Fruit fly (Drosophila melanogaster): ENCODE measurements around the gene p.

p gene

DNA sequence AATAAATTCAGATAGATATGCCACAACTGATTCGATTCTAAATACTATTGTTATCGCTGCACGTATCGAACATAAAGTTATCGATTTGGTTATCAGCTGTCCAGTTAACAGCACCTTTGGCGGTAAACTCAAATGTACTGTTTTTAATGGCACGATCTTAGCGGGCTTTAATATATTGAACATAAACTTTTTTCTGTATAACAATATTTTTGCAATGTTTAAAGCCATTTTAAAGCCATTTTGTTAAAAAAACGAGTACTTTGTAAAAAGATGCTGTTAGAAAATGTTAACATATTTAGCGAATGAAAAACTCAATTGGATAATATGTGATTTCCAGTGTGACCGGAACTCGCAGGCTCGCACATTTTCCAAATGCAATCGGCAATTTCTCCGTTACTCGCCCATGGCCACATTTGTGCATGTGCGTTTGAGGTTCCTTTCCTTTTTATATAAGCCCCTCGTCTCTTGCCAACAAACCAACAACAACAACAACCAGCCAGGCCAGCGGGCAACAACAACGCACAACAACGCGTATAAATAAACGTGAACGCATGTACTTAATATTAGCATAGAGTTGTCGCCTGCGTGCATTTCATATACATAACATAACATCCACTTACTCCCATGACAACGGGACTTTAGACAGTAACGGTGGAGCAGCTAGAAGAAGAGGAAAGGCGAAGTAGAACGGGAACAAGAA lies 45.5 kb upstream of the p start, which contains the start of gene TMEM216 (continued):
- TF ChIP-seq sens (GFP tag) (peak; percentile 76), CG34224 (GFP tag; IDR thresholded peaks at IDR 0.05; ENCODE audit: partially characterized antibody) (peak; percentile 60; the same call in 1 of the 3 replicates), Doc2 (GFP tag; IDR thresholded peaks at IDR 0.05) (no peak), Tbp (GFP tag; optimal IDR thresholded peaks at IDR 0.05) (no peak), zen (tag; optimal IDR thresholded peaks at IDR 0.05) (no peak), CG3995 (GFP tag; optimal IDR thresholded peaks at IDR 0.05) (peak; percentile 82), ranshi (GFP tag; IDR thresholded peaks at IDR 0.05) (no peak), Hr78 (GFP tag; optimal IDR thresholded peaks at IDR 0.05) (no peak), Abd-B (GFP tag; optimal IDR thresholded peaks at IDR 0.05) (no peak), CG9876 (GFP tag; optimal IDR thresholded peaks at IDR 0.05) (no peak), CG32772 (GFP tag; IDR thresholded peaks at IDR 0.05) (no peak), Sry-δ (GFP tag; optimal IDR thresholded peaks at IDR 0.05) (peak; percentile 61), Med (GFP tag) (peak; percentile 76), CG12236 (GFP tag; optimal IDR thresholded peaks at IDR 0.05) (no peak), Aef1 (GFP tag; IDR thresholded peaks at IDR 0.05) (no peak), HLH4C (GFP tag; IDR thresholded peaks at IDR 0.05; ENCODE audit: partially characterized antibody) (peak; percentile 71), CHES-1-like (GFP tag; optimal IDR thresholded peaks at IDR 0.05) (no peak), ssp (GFP tag; IDR thresholded peaks at IDR 0.05) (no peak), CG17361 (GFP tag; IDR thresholded peaks at IDR 0.05) (no peak), CG7839 (tag; optimal IDR thresholded peaks at IDR 0.05) (no peak), CG2199 (GFP tag; IDR thresholded peaks at IDR 0.05) (no peak), BEAF-32 (GFP tag; optimal IDR thresholded peaks at IDR 0.05) (peak; percentile 60), CG7928 (GFP tag; optimal IDR thresholded peaks at IDR 0.05) (no peak), CrebB (tag; optimal IDR thresholded peaks at IDR 0.05) (no peak), CG8359 (GFP tag; optimal IDR thresholded peaks at IDR 0.05; ENCODE audit: borderline replicate concordance) (no peak), GATAe (GFP tag; conservative IDR thresholded peaks at IDR 0.05) (no peak), CG4730 (GFP tag; IDR thresholded peaks at IDR 0.05) (no peak), z (GFP tag; IDR thresholded peaks at IDR 0.05) (no peak), CG7556 (GFP tag; optimal IDR thresholded peaks at IDR 0.05) (no peak), so (GFP tag; IDR thresholded peaks at IDR 0.05) (no peak), Oaz (GFP tag; IDR thresholded peaks at IDR 0.05) (no peak), tll (GFP tag; optimal IDR thresholded peaks at IDR 0.05) (no peak), Hsf (GFP tag; optimal IDR thresholded peaks at IDR 0.05) (no peak), pum (GFP tag; optimal IDR thresholded peaks at IDR 0.05) (no peak), CG14050 (GFP tag; IDR thresholded peaks at IDR 0.05) (no peak), B-H2 (GFP tag; optimal IDR thresholded peaks at IDR 0.05) (no peak), HLHmδ (GFP tag; optimal IDR thresholded peaks at IDR 0.05) (no peak), gt (GFP tag; IDR thresholded peaks at IDR 0.05) (no peak), vvl (GFP tag; IDR thresholded peaks at IDR 0.05) (peak; percentile 64; the same call in 1 of the 2 replicates), CG5245 (GFP tag; optimal IDR thresholded peaks at IDR 0.05) (no peak), ara (GFP tag; IDR thresholded peaks at IDR 0.05) (no peak), CG5953 (GFP tag; IDR thresholded peaks at IDR 0.05) (no peak), zf30C (GFP tag; optimal IDR thresholded peaks at IDR 0.05) (no peak), CG10321 (GFP tag; IDR thresholded peaks at IDR 0.05) (no peak), chif (GFP tag; optimal IDR thresholded peaks at IDR 0.05) (no peak), pfk (GFP tag; optimal IDR thresholded peaks at IDR 0.05) (no peak), onecut (GFP tag; IDR thresholded peaks at IDR 0.05) (no peak), CG6654 (GFP tag; optimal IDR thresholded peaks at IDR 0.05) (no peak), CG18476 (GFP tag; optimal IDR thresholded peaks at IDR 0.05) (no peak), emc (GFP tag; optimal IDR thresholded peaks at IDR 0.05) (no peak), CG32532 (GFP tag; IDR thresholded peaks at IDR 0.05) (no peak)

All from whole organism, embryonic.